Worm (Caenorhabditis elegans) whole organism, L1 larva: Measurements from ENCODE around the gene F27D9.7.

ENCODE experiments used
- C04F5.9 ChIP-seq: sonication (generic microtip); optimal IDR thresholded peaks from 2 replicates; lab custom pipeline; 2016; ENCODE audit warnings: missing genetic modification characterization, missing compliant biosample characterization
- C34B4.2 ChIP-seq: sonication (generic microtip); optimal IDR thresholded peaks from 2 replicates; lab custom pipeline; 2017; ENCODE audit warnings: mild to moderate bottlenecking, missing genetic modification characterization, missing compliant biosample characterization
- aha-1 ChIP-seq: fragments of 150-350 bp; optimal IDR thresholded peaks from 2 replicates; lab custom pipeline; 2014; ENCODE audit warnings: missing biosample characterization, missing genetic modification characterization
- ama-1 ChIP-seq: fragments of 150-350 bp; optimal IDR thresholded peaks from 2 replicates; lab custom pipeline; 2014
- blmp-1 ChIP-seq: fragments of 150-350 bp; optimal IDR thresholded peaks from 2 replicates; lab custom pipeline; 2014; ENCODE audit warnings: missing biosample characterization, missing genetic modification characterization
- ceh-82 ChIP-seq, 3 experiments: fragments of 150-350 bp in 1 of 3; sonication (generic microtip) in 2 of 3; optimal IDR thresholded peaks; 2 replicates each; lab custom pipeline; 2014 to 2017; ENCODE audit warnings: missing biosample characterization in 3 of 3, missing genetic modification characterization in 3 of 3
- ces-1 ChIP-seq: fragments of 150-350 bp; optimal IDR thresholded peaks from 2 replicates; lab custom pipeline; 2014; ENCODE audit warnings: missing biosample characterization, missing genetic modification reagents, missing genetic modification characterization
- dpl-1 ChIP-seq, 3 experiments: fragments of 150-350 bp in 2 of 3; sonication (generic microtip) in 1 of 3; optimal IDR thresholded peaks; 2 replicates each; lab custom pipeline; 2014 to 2017; ENCODE audit warnings: missing biosample characterization in 3 of 3, missing genetic modification characterization in 3 of 3, missing genetic modification reagents in 3 of 3
- efl-1 ChIP-seq, 4 experiments: fragments of 150-350 bp; optimal IDR thresholded peaks in 3 of 4; peaks in 1 of 4; 1 replicate in 1 of 4; 2 replicates in 3 of 4; lab custom pipeline; 2014; ENCODE audit warnings: missing biosample characterization in 2 of 4, missing genetic modification characterization in 2 of 4, missing genetic modification reagents in 2 of 4
- efl-3 ChIP-seq: fragments of 200-800 bp; sonication (Bioruptor generic); optimal IDR thresholded peaks from 2 replicates; lab custom pipeline; 2018; ENCODE audit warnings: mild to moderate bottlenecking, missing genetic modification characterization, missing compliant biosample characterization
- egl-27 ChIP-seq, 2 experiments: fragments of 150-350 bp in 1 of 2; sonication (generic microtip); optimal IDR thresholded peaks; 3 replicates each; lab custom pipeline; 2017 to 2018; ENCODE audit warnings: missing biosample characterization in 2 of 2, missing genetic modification characterization in 2 of 2, missing genetic modification reagents in 2 of 2
- elt-2 ChIP-seq: sonication (generic microtip); optimal IDR thresholded peaks from 2 replicates; lab custom pipeline; 2016; ENCODE audit warnings: missing genetic modification characterization, mild to moderate bottlenecking, inconsistent platforms, missing compliant biosample characterization, missing genetic modification reagents
- fkh-10 ChIP-seq: sonication (generic microtip); optimal IDR thresholded peaks from 2 replicates; lab custom pipeline; 2017; ENCODE audit warnings: missing biosample characterization, missing genetic modification reagents, missing genetic modification characterization
- fos-1 ChIP-seq: fragments of 150-350 bp; optimal IDR thresholded peaks from 2 replicates; lab custom pipeline; 2014; ENCODE audit warnings: missing biosample characterization, missing genetic modification characterization
- grh-1 ChIP-seq: fragments of 200-800 bp; sonication (Bioruptor generic); IDR thresholded peaks from 2 replicates; pipeline ENCODE4 v1.3.6; 2022; ENCODE audit warnings: missing genetic modification reagents, missing genetic modification characterization, missing compliant biosample characterization
- hpl-2 ChIP-seq: fragments of 150-350 bp; optimal IDR thresholded peaks from 2 replicates; lab custom pipeline; 2014; ENCODE audit warnings: missing biosample characterization, missing genetic modification reagents, missing genetic modification characterization
- isw-1 ChIP-seq: fragments of 200-800 bp; sonication (Bioruptor generic); IDR thresholded peaks from 2 replicates; pipeline ENCODE4 v1.3.6; 2022; ENCODE audit warnings: missing genetic modification characterization, missing compliant biosample characterization
- jun-1 ChIP-seq: fragments of 150-350 bp; optimal IDR thresholded peaks from 2 replicates; lab custom pipeline; 2014; ENCODE audit warnings: missing biosample characterization, missing genetic modification reagents, missing genetic modification characterization
- lin-13 ChIP-seq: fragments of 150-350 bp; optimal IDR thresholded peaks from 2 replicates; lab custom pipeline; 2014; ENCODE audit warnings: missing biosample characterization, missing genetic modification reagents, missing genetic modification characterization
- lin-14 ChIP-seq: fragments of 200-800 bp; sonication (Bioruptor generic); optimal IDR thresholded peaks from 2 replicates; lab custom pipeline; 2018; ENCODE audit warnings: mild to moderate bottlenecking, missing genetic modification characterization, moderate library complexity, missing compliant biosample characterization
- lin-39 ChIP-seq: fragments of 150-350 bp; optimal IDR thresholded peaks from 2 replicates; lab custom pipeline; 2014; ENCODE audit warnings: missing biosample characterization, missing genetic modification reagents, missing genetic modification characterization
- lsy-2 ChIP-seq, 2 experiments: fragments of 150-350 bp; optimal IDR thresholded peaks; 2 replicates each; lab custom pipeline; 2014; ENCODE audit warnings: missing biosample characterization in 2 of 2, missing genetic modification characterization in 2 of 2
- mdl-1 ChIP-seq, 2 experiments: fragments of 150-350 bp; optimal IDR thresholded peaks; 2 replicates each; lab custom pipeline; 2014 to 2017; ENCODE audit warnings: missing biosample characterization in 2 of 2, missing genetic modification characterization in 2 of 2, inconsistent platforms in 1 of 2
- nhr-12 ChIP-seq: sonication (generic microtip); optimal IDR thresholded peaks from 2 replicates; lab custom pipeline; 2017; ENCODE audit warnings: missing biosample characterization, missing genetic modification characterization
- nhr-19 ChIP-seq: fragments of 200-800 bp; sonication (Bioruptor generic); conservative IDR thresholded peaks from 2 replicates; pipeline ENCODE4 v1.3.6; 2022; ENCODE audit warnings: missing genetic modification characterization, missing compliant biosample characterization
- nhr-20 ChIP-seq: sonication (generic microtip); optimal IDR thresholded peaks from 2 replicates; lab custom pipeline; 2016; ENCODE audit warnings: mild to moderate bottlenecking, missing genetic modification characterization, missing compliant biosample characterization
- nhr-71 ChIP-seq: sonication (generic microtip); optimal IDR thresholded peaks from 2 replicates; lab custom pipeline; 2016; ENCODE audit warnings: mild to moderate bottlenecking, missing genetic modification characterization, moderate library complexity, missing compliant biosample characterization
- nhr-76 ChIP-seq: sonication (generic microtip); optimal IDR thresholded peaks from 2 replicates; lab custom pipeline; 2017; ENCODE audit warnings: missing biosample characterization, missing genetic modification characterization
- nhr-77 ChIP-seq: fragments of 150-350 bp; optimal IDR thresholded peaks from 2 replicates; lab custom pipeline; 2014; ENCODE audit warnings: missing biosample characterization, missing genetic modification characterization
- nhr-85 ChIP-seq: sonication (generic microtip); peaks from one replicate; lab custom pipeline; 2016; ENCODE audit warnings: missing genetic modification characterization, inconsistent platforms, missing compliant biosample characterization
- nhr-90 ChIP-seq: sonication (generic microtip); optimal IDR thresholded peaks from 2 replicates; lab custom pipeline; 2016; ENCODE audit warnings: mild to moderate bottlenecking, missing genetic modification characterization, missing compliant biosample characterization; ENCODE audit not compliant: poor library complexity
- pax-3 ChIP-seq: fragments of 200-800 bp; sonication (Bioruptor generic); optimal IDR thresholded peaks from 2 replicates; lab custom pipeline; 2018; ENCODE audit warnings: mild to moderate bottlenecking, missing genetic modification characterization, moderate library complexity, missing compliant biosample characterization
- rnt-1 ChIP-seq: sonication (generic microtip); optimal IDR thresholded peaks from 2 replicates; lab custom pipeline; 2016; ENCODE audit warnings: mild to moderate bottlenecking, missing genetic modification characterization, moderate library complexity, missing compliant biosample characterization
- snu-23 ChIP-seq: sonication (generic microtip); optimal IDR thresholded peaks from 2 replicates; lab custom pipeline; 2016; ENCODE audit warnings: missing genetic modification characterization, missing compliant biosample characterization
- sptf-1 ChIP-seq: fragments of 150-350 bp; optimal IDR thresholded peaks from 2 replicates; lab custom pipeline; 2014; ENCODE audit warnings: missing biosample characterization, missing genetic modification characterization
- sup-37 ChIP-seq: fragments of 200-800 bp; sonication (Bioruptor generic); optimal IDR thresholded peaks from 2 replicates; lab custom pipeline; 2018; ENCODE audit warnings: mild to moderate bottlenecking, missing genetic modification characterization, missing compliant biosample characterization
- tbx-2 ChIP-seq: sonication (generic microtip); optimal IDR thresholded peaks from 2 replicates; lab custom pipeline; 2016; ENCODE audit warnings: missing genetic modification characterization, missing compliant biosample characterization
- unc-130 ChIP-seq: fragments of 150-350 bp; optimal IDR thresholded peaks from 2 replicates; lab custom pipeline; 2017; ENCODE audit warnings: missing biosample characterization, missing genetic modification characterization, inconsistent platforms
- unc-62 ChIP-seq: fragments of 150-350 bp; optimal IDR thresholded peaks from 2 replicates; lab custom pipeline; 2014; ENCODE audit warnings: missing biosample characterization, missing genetic modification reagents, missing genetic modification characterization
- unc-98 ChIP-seq: fragments of 200-800 bp; sonication (Bioruptor generic); IDR thresholded peaks from 2 replicates; pipeline ENCODE4 v1.3.6; 2022; ENCODE audit warnings: missing genetic modification characterization, missing compliant biosample characterization
- vab-15 ChIP-seq: sonication (generic microtip); optimal IDR thresholded peaks from 2 replicates; lab custom pipeline; 2017; ENCODE audit warnings: missing genotype, mild to moderate bottlenecking, missing genetic modification characterization, missing compliant biosample characterization
- xbp-1 ChIP-seq: sonication (generic microtip); optimal IDR thresholded peaks from 2 replicates; lab custom pipeline; 2016; ENCODE audit warnings: missing genetic modification characterization, missing compliant biosample characterization
- zag-1 ChIP-seq: fragments of 150-350 bp; optimal IDR thresholded peaks from 2 replicates; lab custom pipeline; 2014; ENCODE audit warnings: missing biosample characterization, missing genetic modification characterization
- zip-4 ChIP-seq: fragments of 200-800 bp; sonication (Bioruptor generic); optimal IDR thresholded peaks from 2 replicates; lab custom pipeline; 2018; ENCODE audit warnings: mild to moderate bottlenecking, missing genetic modification characterization, moderate library complexity, missing compliant biosample characterization
- ztf-4 ChIP-seq: fragments of 150-350 bp; optimal IDR thresholded peaks from 2 replicates; lab custom pipeline; 2014; ENCODE audit warnings: missing biosample characterization, missing genetic modification characterization

Gene F27D9.7

DNA sequence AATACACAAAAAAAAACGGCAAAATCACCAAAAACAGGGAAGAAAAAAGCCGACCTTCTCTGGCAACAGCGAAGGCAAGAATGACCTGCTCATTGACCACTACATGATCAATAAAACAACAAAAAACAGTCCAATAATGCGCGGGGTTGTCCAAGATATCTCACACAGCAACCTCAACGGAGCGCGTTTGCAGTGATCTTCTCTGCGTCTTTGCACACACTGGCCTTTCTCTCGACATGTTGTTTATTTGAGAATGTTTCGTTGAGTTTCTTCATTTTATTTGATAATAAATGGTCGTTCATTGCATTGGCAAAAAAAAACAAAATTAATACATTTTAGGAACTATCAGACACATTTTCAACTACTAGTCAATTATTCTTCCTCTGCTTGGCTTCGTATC, 8.9 kb downstream of the F27D9.7 start (continued):
- TF ChIP-seq rnt-1 (tag; lab: Kevin White, UChicago) (peak; percentile 23), tbx-2 (tag; lab: Kevin White, UChicago) (peak; percentile 52), nhr-20 (tag; lab: Kevin White, UChicago) (peak; percentile 72), xbp-1 (tag; lab: Kevin White, UChicago) (peak; percentile 14), ceh-82 (tag; optimal IDR thresholded peaks at IDR 0.05; lab: Kevin White, UChicago) (peak in 1 of 3 experiments; percentile 35), lsy-2 (tag; optimal IDR thresholded peaks at IDR 0.05; lab: Kevin White, UChicago) (peak; percentile 11 to 43), unc-98 (no peak), blmp-1 (tag; lab: Kevin White, UChicago) (peak; percentile 41), unc-130 (tag; lab: Kevin White, UChicago) (peak; percentile 40), efl-1 (optimal IDR thresholded peaks at IDR 0.05; lab: Kevin White, UChicago) (peak in 1 of 2 experiments; percentile 28), efl-1 (GFP tag; optimal IDR thresholded peaks at IDR 0.05 in 1 of 2; lab: Kevin White, UChicago) (peak in 1 of 2 experiments; percentile 31), mdl-1 (tag; optimal IDR thresholded peaks at IDR 0.05; lab: Kevin White, UChicago) (peak in 1 of 2 experiments; percentile 30), nhr-19 (peak; percentile 71)

DNA sequence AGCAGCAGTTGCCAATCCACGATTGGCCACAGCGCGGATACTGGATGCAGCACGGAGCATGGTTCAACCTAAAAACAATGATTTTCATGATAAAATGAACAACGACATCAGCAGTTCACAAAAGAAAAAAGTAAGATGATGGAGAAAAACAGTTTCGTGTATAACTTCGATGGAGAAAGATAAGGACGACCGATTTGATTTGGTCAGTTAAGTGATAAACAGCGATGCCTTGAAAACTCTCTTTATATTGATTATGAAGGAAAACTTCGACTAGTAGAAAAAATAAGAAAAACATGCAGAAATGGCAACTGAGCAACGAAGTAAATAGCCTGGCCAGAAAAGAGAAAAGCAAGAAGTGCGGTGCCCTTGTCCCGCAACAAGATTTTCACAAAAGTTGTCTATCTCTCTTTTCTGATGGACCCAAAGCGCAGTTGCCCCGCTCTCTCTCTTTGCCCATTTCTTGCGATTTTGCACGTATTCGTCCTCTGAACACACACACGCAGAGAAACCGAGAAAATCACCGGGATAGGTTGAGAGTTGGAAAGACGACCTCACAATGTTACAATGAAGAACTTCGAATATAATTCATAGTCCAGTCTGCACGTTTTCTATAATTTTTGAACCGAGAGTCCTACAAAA, 9.5 kb downstream of the F27D9.7 start, which contains the start of gene pcca-1:
Gene pcca-1, minus strand, starts transcription at position 68 of the 639 bp plus-strand sequence.
- TF ChIP-seq pax-3 (no peak), lin-13 (GFP tag; lab: Kevin White, UChicago) (peak; percentile 10), ztf-4 (tag; lab: Kevin White, UChicago) (no peak), unc-98 (no peak), rnt-1 (tag; lab: Kevin White, UChicago) (peak; percentile 51), unc-130 (tag; lab: Kevin White, UChicago) (peak; percentile 34), ceh-82 (tag; optimal IDR thresholded peaks at IDR 0.05; lab: Kevin White, UChicago) (peak in 1 of 3 experiments; percentile 47), aha-1 (tag; lab: Kevin White, UChicago) (peak; percentile 85), snu-23 (GFP tag; lab: Kevin White, UChicago) (peak; percentile 5), elt-2 (peak; percentile 33), lin-14 (GFP tag; lab: Kevin White, UChicago) (peak; percentile 67), unc-62 (GFP tag; lab: Kevin White, UChicago) (no peak), grh-1 (GFP tag; lab: Robert Waterston, UW) (no peak), nhr-71 (peak; percentile 1)

DNA sequence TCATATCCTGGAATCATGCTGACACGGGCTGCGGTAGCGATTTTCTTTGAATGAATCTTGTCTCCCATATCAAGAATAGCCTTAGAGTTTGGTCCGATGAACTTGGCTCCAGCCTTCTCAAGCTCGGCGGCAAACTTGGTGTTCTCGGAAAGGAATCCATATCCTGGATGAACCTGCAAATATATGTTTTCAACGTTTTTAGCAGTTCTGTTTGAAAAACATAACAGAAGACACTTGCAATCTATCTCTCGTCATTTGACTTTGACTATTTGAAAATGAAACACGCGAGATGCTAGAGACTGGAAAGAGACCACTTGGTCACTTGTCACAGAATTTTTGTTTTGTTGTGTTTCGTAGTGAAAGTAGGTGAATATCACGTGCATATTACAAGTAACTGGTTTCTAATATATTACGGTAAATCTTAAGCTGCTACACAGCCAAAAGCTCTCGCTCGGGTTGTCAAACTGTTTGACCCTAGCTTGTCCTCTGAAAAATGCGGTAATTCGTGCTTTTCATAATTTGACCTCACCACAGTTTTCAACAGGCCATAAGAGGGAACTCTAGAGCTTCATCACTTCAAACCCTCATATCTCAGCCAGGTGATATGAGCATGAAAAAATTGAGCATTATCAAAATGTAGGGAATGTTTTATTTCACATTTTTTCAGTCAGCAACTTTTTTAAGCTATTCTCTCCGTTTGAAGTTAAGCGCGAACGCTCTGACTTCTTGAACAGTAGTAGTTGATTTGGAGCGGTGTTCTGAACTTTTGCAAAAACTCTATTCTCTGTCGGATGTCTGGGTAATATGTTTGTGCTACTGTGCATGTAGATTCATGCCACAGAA, 10.7 kb downstream of the F27D9.7 start:
- no peak for TF ChIP-seq isw-1
- TF ChIP-seq ceh-82 (tag; optimal IDR thresholded peaks at IDR 0.05; lab: Kevin White, UChicago) = no peak
- TF ChIP-seq vab-15 (tag; lab: Kevin White, UChicago) = no peak
- TF ChIP-seq ces-1 (GFP tag; lab: Kevin White, UChicago) = no peak
- no peak for TF ChIP-seq jun-1
- TF ChIP-seq nhr-90 (tag; lab: Kevin White, UChicago) = peak; percentile 36
- TF ChIP-seq sup-37 (GFP tag; lab: Kevin White, UChicago) = no peak
- no peak for TF ChIP-seq sptf-1 (tag; lab: Kevin White, UChicago)
- no peak for TF ChIP-seq dpl-1 (GFP tag; optimal IDR thresholded peaks at IDR 0.05; lab: Kevin White, UChicago)
- no peak for TF ChIP-seq nhr-76 (tag; lab: Kevin White, UChicago)
- TF ChIP-seq nhr-12 = no peak
- TF ChIP-seq fkh-10 (GFP tag; lab: Kevin White, UChicago) = no peak
- TF ChIP-seq zag-1 (tag; lab: Kevin White, UChicago) = no peak
- TF ChIP-seq lin-13 (GFP tag; lab: Kevin White, UChicago) = no peak
- TF ChIP-seq fos-1 (tag; lab: Kevin White, UChicago) = no peak
- peak; percentile 29 for TF ChIP-seq unc-130 (tag; lab: Kevin White, UChicago)
- no peak for TF ChIP-seq efl-3 (GFP tag; lab: Kevin White, UChicago)
- no peak for TF ChIP-seq nhr-77 (tag; lab: Kevin White, UChicago)
- no peak for TF ChIP-seq C04F5.9
- TF ChIP-seq ama-1 (lab: Kevin White, UChicago) = no peak
- no peak for TF ChIP-seq egl-27 (tag; optimal IDR thresholded peaks at IDR 0.05; lab: Kevin White, UChicago)
- no peak for TF ChIP-seq C34B4.2 (tag; lab: Kevin White, UChicago)
- TF ChIP-seq hpl-2 (GFP tag; lab: Kevin White, UChicago) = no peak
- no peak for TF ChIP-seq rnt-1 (tag; lab: Kevin White, UChicago)
- TF ChIP-seq zip-4 (GFP tag; lab: Kevin White, UChicago) = no peak
- no peak for TF ChIP-seq nhr-85
- TF ChIP-seq lin-39 (tag; lab: Kevin White, UChicago) = no peak
- TF ChIP-seq lin-14 (GFP tag; lab: Kevin White, UChicago) = peak; percentile 59
